Fruit fly (Drosophila melanogaster) whole organism, prepupa: Measurements from ENCODE around the gene CG4042.
A peak's percentile ranks its signal among the peaks of the same experiment; 100 is the strongest.

Experiments used
- Blimp-1 ChIP-seq: fragments of 200-800 bp; sonication (Bioruptor generic); optimal IDR thresholded peaks from 3 replicates; lab custom pipeline; 2017; ENCODE audit warnings: missing biosample characterization, missing genetic modification characterization, mild to moderate bottlenecking, moderate library complexity, missing genetic modification reagents
- CG10631 ChIP-seq: fragments of 200-800 bp; sonication (Bioruptor generic); optimal IDR thresholded peaks from 2 replicates; lab custom pipeline; 2016; ENCODE audit warnings: missing biosample characterization, missing genetic modification characterization
- CG10669 ChIP-seq: fragments of 200-800 bp; sonication (Bioruptor generic); optimal IDR thresholded peaks from 3 replicates; lab custom pipeline; 2018; ENCODE audit warnings: missing biosample characterization, mild to moderate bottlenecking, missing genetic modification characterization, moderate library complexity
- CG11762 ChIP-seq: fragments of 200-800 bp; sonication (Bioruptor generic); optimal IDR thresholded peaks from 3 replicates; lab custom pipeline; 2016; ENCODE audit warnings: missing biosample characterization, missing genetic modification characterization; ENCODE audit not compliant: insufficient read depth
- CG11902 ChIP-seq: fragments of 200-800 bp; sonication (Bioruptor generic); optimal IDR thresholded peaks from 3 replicates; lab custom pipeline; 2016; ENCODE audit warnings: missing biosample characterization, missing genetic modification characterization
- CG15336 ChIP-seq: fragments of 200-800 bp; sonication (Bioruptor generic); IDR thresholded peaks from 2 replicates; pipeline ENCODE4 v1.3.6; 2022; ENCODE audit warnings: missing biosample characterization, missing genetic modification characterization
- CG1621 ChIP-seq: fragments of 200-800 bp; sonication (Bioruptor generic); optimal IDR thresholded peaks from 3 replicates; lab custom pipeline; 2018; ENCODE audit warnings: missing biosample characterization, mild to moderate bottlenecking, missing genetic modification characterization
- CG16779 ChIP-seq: fragments of 200-800 bp; sonication (Bioruptor generic); optimal IDR thresholded peaks from 3 replicates; lab custom pipeline; 2017; ENCODE audit warnings: missing biosample characterization, mild to moderate bottlenecking, missing genetic modification characterization
- CG3032 ChIP-seq: fragments of 200-800 bp; optimal IDR thresholded peaks from 2 replicates; lab custom pipeline; 2019; ENCODE audit warnings: missing biosample characterization, mild to moderate bottlenecking, missing genetic modification characterization, moderate library complexity
- CG31627 ChIP-seq: fragments of 200-800 bp; sonication (Bioruptor generic); optimal IDR thresholded peaks from 3 replicates; lab custom pipeline; 2016; ENCODE audit warnings: missing biosample characterization, missing genetic modification characterization
- CG32006 ChIP-seq: fragments of 200-800 bp; sonication (Bioruptor generic); optimal IDR thresholded peaks from 3 replicates; lab custom pipeline; 2017; ENCODE audit warnings: missing biosample characterization, mild to moderate bottlenecking, missing genetic modification characterization
- CG34406 ChIP-seq: fragments of 200-800 bp; sonication (Bioruptor generic); optimal IDR thresholded peaks from 3 replicates; lab custom pipeline; 2016; ENCODE audit warnings: missing biosample characterization, missing genetic modification characterization
- CG3919 ChIP-seq: fragments of 200-800 bp; sonication (Bioruptor generic); optimal IDR thresholded peaks from 3 replicates; lab custom pipeline; 2016; ENCODE audit warnings: missing biosample characterization, missing genetic modification characterization
- CG6163 ChIP-seq: fragments of 200-800 bp; sonication (Bioruptor generic); IDR thresholded peaks from 3 replicates; pipeline ENCODE4 v1.3.6; 2022; ENCODE audit warnings: missing biosample characterization, missing genetic modification characterization
- CG6276 ChIP-seq: fragments of 200-800 bp; sonication (Bioruptor generic); optimal IDR thresholded peaks from 2 replicates; lab custom pipeline; 2017; ENCODE audit warnings: missing biosample characterization, mild to moderate bottlenecking, missing genetic modification characterization
- CG6808 ChIP-seq: fragments of 200-800 bp; sonication (Bioruptor generic); optimal IDR thresholded peaks from 3 replicates; lab custom pipeline; 2017; ENCODE audit warnings: missing biosample characterization, missing genetic modification characterization, mild to moderate bottlenecking, moderate library complexity, missing genetic modification reagents
- CG6854 ChIP-seq: fragments of 200-800 bp; sonication (Bioruptor generic); optimal IDR thresholded peaks from 2 replicates; lab custom pipeline; 2017; ENCODE audit warnings: missing biosample characterization, mild to moderate bottlenecking, missing genetic modification characterization
- CG8119 ChIP-seq: fragments of 200-800 bp; sonication (Bioruptor generic); IDR thresholded peaks from 3 replicates; pipeline ENCODE4 v1.3.6; 2022; ENCODE audit warnings: missing biosample characterization, missing genetic modification characterization
- CG8632 ChIP-seq: fragments of 200-800 bp; sonication (Bioruptor generic); optimal IDR thresholded peaks from 3 replicates; lab custom pipeline; 2016; ENCODE audit warnings: missing biosample characterization, missing genetic modification characterization
- CG9139 ChIP-seq: fragments of 200-800 bp; sonication (Bioruptor generic); optimal IDR thresholded peaks from 3 replicates; lab custom pipeline; 2017; ENCODE audit warnings: missing biosample characterization, mild to moderate bottlenecking, missing genetic modification characterization
- Eip75B ChIP-seq: fragments of 200-800 bp; sonication (Bioruptor generic); optimal IDR thresholded peaks from 3 replicates; lab custom pipeline; 2016; ENCODE audit warnings: missing biosample characterization, missing genetic modification characterization
- Eip78C ChIP-seq: fragments of 200-800 bp; sonication (Bioruptor generic); peaks from one replicate; lab custom pipeline; 2016; ENCODE audit warnings: missing biosample characterization, missing genetic modification characterization
- Eip93F ChIP-seq: fragments of 200-800 bp; sonication (Bioruptor generic); optimal IDR thresholded peaks from 2 replicates; lab custom pipeline; 2016; ENCODE audit warnings: missing biosample characterization, mild to moderate bottlenecking, missing genetic modification characterization
- Ets96B ChIP-seq: fragments of 200-800 bp; optimal IDR thresholded peaks from 2 replicates; lab custom pipeline; 2019; ENCODE audit warnings: missing biosample characterization, mild to moderate bottlenecking, missing genetic modification characterization, moderate library complexity
- Hr38 ChIP-seq: sonication (Bioruptor generic); optimal IDR thresholded peaks from 2 replicates; lab custom pipeline; 2016; ENCODE audit warnings: missing biosample characterization, missing genetic modification characterization
- Hr39 ChIP-seq: fragments of 200-800 bp; sonication (Bioruptor generic); optimal IDR thresholded peaks from 2 replicates; lab custom pipeline; 2016; ENCODE audit warnings: missing biosample characterization, missing genetic modification characterization
- Hr4 ChIP-seq: fragments of 200-800 bp; sonication (Bioruptor generic); optimal IDR thresholded peaks from 3 replicates; lab custom pipeline; 2016; ENCODE audit warnings: missing biosample characterization, missing genetic modification characterization
- Lpt ChIP-seq: fragments of 200-800 bp; sonication (Bioruptor generic); optimal IDR thresholded peaks from 3 replicates; lab custom pipeline; 2016; ENCODE audit warnings: missing biosample characterization, missing genetic modification characterization
- Met ChIP-seq: fragments of 200-800 bp; sonication (Bioruptor generic); optimal IDR thresholded peaks from 3 replicates; lab custom pipeline; 2016; ENCODE audit warnings: missing biosample characterization, missing genetic modification characterization
- OdsH ChIP-seq: fragments of 200-800 bp; sonication (Bioruptor generic); optimal IDR thresholded peaks from 3 replicates; lab custom pipeline; 2016; ENCODE audit warnings: missing biosample characterization, missing genetic modification characterization
- Smox ChIP-seq: fragments of 200-800 bp; sonication (Bioruptor generic); optimal IDR thresholded peaks from 3 replicates; lab custom pipeline; 2016; ENCODE audit warnings: missing biosample characterization, missing genetic modification characterization
- Sox14 ChIP-seq: fragments of 200-800 bp; sonication (Bioruptor generic); optimal IDR thresholded peaks from 3 replicates; lab custom pipeline; 2016; ENCODE audit warnings: missing biosample characterization, missing genetic modification characterization
- achi ChIP-seq: fragments of 200-800 bp; sonication (Bioruptor generic); optimal IDR thresholded peaks from 3 replicates; lab custom pipeline; 2016; ENCODE audit warnings: missing biosample characterization, missing genetic modification characterization
- acj6 ChIP-seq: fragments of 200-800 bp; sonication (Bioruptor generic); optimal IDR thresholded peaks from 3 replicates; lab custom pipeline; 2016; ENCODE audit warnings: missing biosample characterization, missing genetic modification characterization
- cyc ChIP-seq: fragments of 200-800 bp; sonication (Bioruptor generic); optimal IDR thresholded peaks from 3 replicates; lab custom pipeline; 2016; ENCODE audit warnings: missing biosample characterization, missing genetic modification characterization
- dac ChIP-seq: fragments of 200-800 bp; sonication (Bioruptor generic); optimal IDR thresholded peaks from 2 replicates; lab custom pipeline; 2017; ENCODE audit warnings: missing biosample characterization, mild to moderate bottlenecking, missing genetic modification characterization
- dsx ChIP-seq: fragments of 200-800 bp; optimal IDR thresholded peaks from 3 replicates; lab custom pipeline; 2019; ENCODE audit warnings: missing biosample characterization, mild to moderate bottlenecking, missing genetic modification characterization, moderate library complexity; ENCODE audit not compliant: poor library complexity, severe bottlenecking
- eg ChIP-seq: fragments of 200-800 bp; sonication (Bioruptor generic); IDR thresholded peaks from 3 replicates; pipeline ENCODE4 v1.3.6; 2022; ENCODE audit warnings: missing biosample characterization, missing genetic modification characterization
- esn ChIP-seq: fragments of 200-800 bp; sonication (Bioruptor generic); optimal IDR thresholded peaks from 2 replicates; lab custom pipeline; 2016; ENCODE audit warnings: missing biosample characterization, mild to moderate bottlenecking, missing genetic modification characterization, moderate library complexity
- fd85E ChIP-seq: fragments of 200-800 bp; sonication (Bioruptor generic); optimal IDR thresholded peaks from 3 replicates; lab custom pipeline; 2016; ENCODE audit warnings: missing biosample characterization, missing genetic modification characterization
- fkh ChIP-seq: fragments of 200-800 bp; sonication (Bioruptor generic); optimal IDR thresholded peaks from 3 replicates; lab custom pipeline; 2017; ENCODE audit warnings: missing biosample characterization, mild to moderate bottlenecking, missing genetic modification characterization, moderate library complexity
- lz ChIP-seq: fragments of 200-800 bp; sonication (Bioruptor generic); optimal IDR thresholded peaks from 3 replicates; lab custom pipeline; 2016; ENCODE audit warnings: missing biosample characterization, missing genetic modification characterization
- net ChIP-seq: fragments of 200-800 bp; sonication (Bioruptor generic); optimal IDR thresholded peaks from 3 replicates; lab custom pipeline; 2016; ENCODE audit warnings: missing biosample characterization, missing genetic modification characterization
- pdm3 ChIP-seq: fragments of 200-800 bp; sonication (Bioruptor generic); optimal IDR thresholded peaks from 3 replicates; lab custom pipeline; 2016; ENCODE audit warnings: missing biosample characterization, missing genetic modification characterization
- salr ChIP-seq, 2 experiments: fragments of 200-800 bp; sonication (Bioruptor generic); optimal IDR thresholded peaks; 3 replicates each; lab custom pipeline; 2016 to 2018; ENCODE audit warnings: missing biosample characterization in 2 of 2, missing genetic modification characterization in 2 of 2, mild to moderate bottlenecking in 1 of 2
- spab ChIP-seq: fragments of 200-800 bp; sonication (Bioruptor generic); optimal IDR thresholded peaks from 2 replicates; lab custom pipeline; 2017; ENCODE audit warnings: missing biosample characterization, mild to moderate bottlenecking, missing genetic modification characterization, missing genetic modification reagents
- ss ChIP-seq, 2 experiments: fragments of 200-800 bp; sonication (Bioruptor generic); optimal IDR thresholded peaks; 2 replicates in 1 of 2; 3 replicates in 1 of 2; lab custom pipeline; 2017 to 2018; ENCODE audit warnings: mild to moderate bottlenecking in 2 of 2, missing biosample characterization in 2 of 2, missing genetic modification characterization in 2 of 2, moderate library complexity in 1 of 2
- svp ChIP-seq: fragments of 200-800 bp; sonication (Bioruptor generic); peaks from one replicate; lab custom pipeline; 2016; ENCODE audit warnings: missing biosample characterization, missing genetic modification characterization
- topi ChIP-seq: fragments of 200-800 bp; sonication (Bioruptor generic); optimal IDR thresholded peaks from 3 replicates; lab custom pipeline; 2016; ENCODE audit warnings: missing biosample characterization, missing genetic modification characterization
- vri ChIP-seq: fragments of 200-800 bp; sonication (Bioruptor generic); optimal IDR thresholded peaks from 3 replicates; lab custom pipeline; 2016; ENCODE audit warnings: missing biosample characterization, mild to moderate bottlenecking, missing genetic modification characterization

CG4042 gene

DNA sequence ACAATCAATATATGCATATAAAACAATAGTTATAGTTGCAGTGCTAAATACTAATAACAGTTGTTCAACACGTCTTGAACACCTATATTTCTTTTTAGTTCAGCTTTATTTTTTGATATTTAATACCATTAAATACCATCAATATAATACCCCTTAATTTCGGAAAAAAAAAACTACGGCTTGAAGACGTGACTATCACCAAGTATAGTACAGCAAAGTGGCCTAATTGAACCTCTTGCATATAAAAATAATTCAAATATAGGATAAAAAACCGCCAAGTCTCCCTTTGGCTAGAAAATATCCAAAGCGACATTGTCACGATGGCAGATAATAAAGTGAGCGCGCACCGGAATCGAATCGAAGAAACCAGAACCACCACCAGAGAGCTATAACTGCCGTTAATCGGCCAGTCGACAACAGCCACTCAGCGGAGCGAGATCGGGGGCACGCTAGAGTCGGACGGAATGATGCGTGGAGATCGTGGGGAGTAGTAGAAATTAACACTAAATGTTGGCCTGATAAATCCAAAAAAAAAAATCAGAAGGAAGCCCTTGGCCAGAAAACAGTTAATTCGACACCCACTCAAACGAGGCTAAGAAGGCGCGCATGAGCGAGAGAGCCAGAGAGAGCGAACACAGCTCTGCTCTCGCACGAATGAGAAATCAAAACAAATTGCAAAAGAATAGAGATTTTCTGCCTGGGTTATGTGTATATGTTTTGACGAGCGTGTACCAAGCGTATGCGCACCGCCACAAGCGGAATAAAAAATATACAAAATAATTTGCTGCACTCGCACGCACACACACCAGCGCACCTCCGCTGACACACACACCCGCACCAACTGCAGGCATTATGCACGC is 13.7 kb upstream of the CG4042 start:
- TF ChIP-seq ss (GFP tag; optimal IDR thresholded peaks at IDR 0.05; lab: Kevin White, UChicago) (peak; percentile 44 to 60), Met (peak; percentile 55), spab (GFP tag; lab: Kevin White, UChicago) (peak; percentile 1), Ets96B (tag; lab: Kevin White, UChicago) (peak; percentile 19), Hr39 (GFP tag; lab: Kevin White, UChicago) (peak; percentile 41), topi (GFP tag; lab: Kevin White, UChicago) (peak; percentile 48), fkh (GFP tag; lab: Kevin White, UChicago) (peak; percentile 6), CG10669 (GFP tag; lab: Kevin White, UChicago) (no peak), cyc (GFP tag; lab: Kevin White, UChicago) (peak; percentile 15), CG6808 (GFP tag; lab: Kevin White, UChicago) (peak; percentile 57), net (peak; percentile 38), CG6854 (GFP tag; lab: Kevin White, UChicago) (no peak), CG6163 (GFP tag; lab: Robert Waterston, UW) (peak; percentile 12; the same call in 2 of the 3 replicates), salr (GFP tag; optimal IDR thresholded peaks at IDR 0.05; lab: Kevin White, UChicago) (peak in 1 of 2 experiments; percentile 54), acj6 (GFP tag; lab: Kevin White, UChicago) (no peak), Eip78C (GFP tag; lab: Kevin White, UChicago) (peak; percentile 91), CG10631 (GFP tag; lab: Kevin White, UChicago) (no peak), CG11902 (GFP tag; lab: Kevin White, UChicago) (no peak), CG3919 (GFP tag; lab: Kevin White, UChicago) (peak; percentile 2), Sox14 (GFP tag; lab: Kevin White, UChicago) (peak; percentile 43), Eip75B (GFP tag; lab: Kevin White, UChicago) (peak; percentile 28), OdsH (GFP tag; lab: Kevin White, UChicago) (peak; percentile 65), CG34406 (GFP tag; lab: Kevin White, UChicago) (peak; percentile 32), CG6276 (GFP tag; lab: Kevin White, UChicago) (peak; percentile 36), CG31627 (peak; percentile 25), achi (peak; percentile 37), CG3032 (tag; lab: Kevin White, UChicago) (peak; percentile 88), pdm3 (GFP tag; lab: Kevin White, UChicago) (peak; percentile 55), CG8119 (GFP tag; lab: Robert Waterston, UW) (peak; percentile 30; the same call in 2 of the 3 replicates), Eip93F (GFP tag; lab: Kevin White, UChicago) (peak; percentile 57), esn (GFP tag; lab: Kevin White, UChicago) (peak; percentile 64), svp (GFP tag; lab: Kevin White, UChicago) (peak; percentile 59), Smox (peak; percentile 57), CG9139 (no peak), CG8632 (GFP tag; lab: Kevin White, UChicago) (peak; percentile 30), fd85E (GFP tag; lab: Kevin White, UChicago) (no peak), Hr4 (GFP tag; lab: Kevin White, UChicago) (peak; percentile 69), eg (GFP tag; lab: Robert Waterston, UW) (no peak), CG1621 (no peak), vri (peak; percentile 41), lz (GFP tag; lab: Kevin White, UChicago) (peak; percentile 27), dsx (GFP tag; lab: Kevin White, UChicago) (peak; percentile 11), dac (no peak), CG32006 (GFP tag; lab: Kevin White, UChicago) (peak; percentile 68), Hr38 (no peak), Lpt (GFP tag; lab: Kevin White, UChicago) (peak; percentile 3), CG11762 (GFP tag; lab: Kevin White, UChicago) (peak; percentile 5), CG15336 (peak; percentile 56), Blimp-1 (GFP tag; lab: Kevin White, UChicago) (peak; percentile 44), CG16779 (tag; lab: Kevin White, UChicago) (no peak)
